Worm (Caenorhabditis elegans) whole organism, L1 larva: ENCODE data around the gene klp-4.

Source experiments
- C04F5.9 ChIP-seq: sonication (generic microtip); optimal IDR thresholded peaks from 2 replicates; lab custom pipeline; 2016; ENCODE audit warnings: missing genetic modification characterization, missing compliant biosample characterization
- C16A3.4 ChIP-seq: fragments of 150-350 bp; optimal IDR thresholded peaks from 2 replicates; lab custom pipeline; 2014; ENCODE audit warnings: missing biosample characterization, missing genetic modification characterization
- C34B4.2 ChIP-seq: sonication (generic microtip); optimal IDR thresholded peaks from 2 replicates; lab custom pipeline; 2017; ENCODE audit warnings: mild to moderate bottlenecking, missing genetic modification characterization, missing compliant biosample characterization
- F16B12.6 ChIP-seq: fragments of 150-350 bp; optimal IDR thresholded peaks from 2 replicates; lab custom pipeline; 2014; ENCODE audit warnings: missing biosample characterization, missing genetic modification characterization
- ama-1 ChIP-seq: fragments of 150-350 bp; optimal IDR thresholded peaks from 2 replicates; lab custom pipeline; 2014
- blmp-1 ChIP-seq: fragments of 150-350 bp; optimal IDR thresholded peaks from 2 replicates; lab custom pipeline; 2014; ENCODE audit warnings: missing biosample characterization, missing genetic modification characterization
- ceh-8 ChIP-seq: fragments of 200-800 bp; sonication (Bioruptor generic); optimal IDR thresholded peaks from 2 replicates; lab custom pipeline; 2018; ENCODE audit warnings: mild to moderate bottlenecking, missing genetic modification characterization, moderate library complexity, missing compliant biosample characterization
- ceh-82 ChIP-seq, 3 experiments: fragments of 150-350 bp in 1 of 3; sonication (generic microtip) in 2 of 3; optimal IDR thresholded peaks; 2 replicates each; lab custom pipeline; 2014 to 2017; ENCODE audit warnings: missing biosample characterization in 3 of 3, missing genetic modification characterization in 3 of 3
- ceh-88 ChIP-seq: fragments of 200-800 bp; sonication (Bioruptor generic); IDR thresholded peaks from 2 replicates; pipeline ENCODE4 v1.3.6; 2022; ENCODE audit warnings: missing genetic modification characterization, missing compliant biosample characterization
- dpl-1 ChIP-seq, 3 experiments: fragments of 150-350 bp in 2 of 3; sonication (generic microtip) in 1 of 3; optimal IDR thresholded peaks; 2 replicates each; lab custom pipeline; 2014 to 2017; ENCODE audit warnings: missing biosample characterization in 3 of 3, missing genetic modification characterization in 3 of 3, missing genetic modification reagents in 3 of 3
- dsc-1 ChIP-seq: sonication (generic microtip); optimal IDR thresholded peaks from 2 replicates; lab custom pipeline; 2016; ENCODE audit warnings: mild to moderate bottlenecking, missing genetic modification characterization, missing compliant biosample characterization
- efl-1 ChIP-seq, 4 experiments: fragments of 150-350 bp; optimal IDR thresholded peaks in 3 of 4; peaks in 1 of 4; 1 replicate in 1 of 4; 2 replicates in 3 of 4; lab custom pipeline; 2014; ENCODE audit warnings: missing biosample characterization in 2 of 4, missing genetic modification characterization in 2 of 4, missing genetic modification reagents in 2 of 4
- elt-2 ChIP-seq: sonication (generic microtip); optimal IDR thresholded peaks from 2 replicates; lab custom pipeline; 2016; ENCODE audit warnings: missing genetic modification characterization, mild to moderate bottlenecking, inconsistent platforms, missing compliant biosample characterization, missing genetic modification reagents
- elt-3 ChIP-seq, 6 experiments: fragments of 150-350 bp in 1 of 6; sonication (generic microtip); optimal IDR thresholded peaks; 2 replicates each; lab custom pipeline; 2017 to 2018; ENCODE audit warnings: missing biosample characterization in 6 of 6, missing genetic modification characterization in 6 of 6, inconsistent platforms in 1 of 6
- ets-5 ChIP-seq: fragments of 200-800 bp; sonication (Bioruptor generic); IDR thresholded peaks from 2 replicates; pipeline ENCODE4 v1.3.6; 2022; ENCODE audit warnings: missing genetic modification characterization, missing compliant biosample characterization
- fkh-4 ChIP-seq: sonication (generic microtip); optimal IDR thresholded peaks from 2 replicates; lab custom pipeline; 2016; ENCODE audit warnings: missing compliant biosample characterization, missing genetic modification characterization, borderline replicate concordance
- fkh-8 ChIP-seq: sonication (generic microtip); optimal IDR thresholded peaks from 2 replicates; lab custom pipeline; 2016; ENCODE audit warnings: mild to moderate bottlenecking, missing genetic modification characterization, missing compliant biosample characterization
- grh-1 ChIP-seq: fragments of 200-800 bp; sonication (Bioruptor generic); IDR thresholded peaks from 2 replicates; pipeline ENCODE4 v1.3.6; 2022; ENCODE audit warnings: missing genetic modification reagents, missing genetic modification characterization, missing compliant biosample characterization
- hpl-2 ChIP-seq: fragments of 150-350 bp; optimal IDR thresholded peaks from 2 replicates; lab custom pipeline; 2014; ENCODE audit warnings: missing biosample characterization, missing genetic modification reagents, missing genetic modification characterization
- irx-1 ChIP-seq: sonication (generic microtip); optimal IDR thresholded peaks from 2 replicates; lab custom pipeline; 2016; ENCODE audit warnings: missing genetic modification characterization, missing compliant biosample characterization
- isw-1 ChIP-seq: fragments of 200-800 bp; sonication (Bioruptor generic); IDR thresholded peaks from 2 replicates; pipeline ENCODE4 v1.3.6; 2022; ENCODE audit warnings: missing genetic modification characterization, missing compliant biosample characterization
- jun-1 ChIP-seq: fragments of 150-350 bp; optimal IDR thresholded peaks from 2 replicates; lab custom pipeline; 2014; ENCODE audit warnings: missing biosample characterization, missing genetic modification reagents, missing genetic modification characterization
- lin-13 ChIP-seq: fragments of 150-350 bp; optimal IDR thresholded peaks from 2 replicates; lab custom pipeline; 2014; ENCODE audit warnings: missing biosample characterization, missing genetic modification reagents, missing genetic modification characterization
- lin-14 ChIP-seq: fragments of 200-800 bp; sonication (Bioruptor generic); optimal IDR thresholded peaks from 2 replicates; lab custom pipeline; 2018; ENCODE audit warnings: mild to moderate bottlenecking, missing genetic modification characterization, moderate library complexity, missing compliant biosample characterization
- lin-15B ChIP-seq: fragments of 150-350 bp; sonication (generic microtip); optimal IDR thresholded peaks from 3 replicates; lab custom pipeline; 2014; ENCODE audit warnings: missing biosample characterization, missing genetic modification characterization
- lin-35 ChIP-seq, 2 experiments: fragments of 150-350 bp; optimal IDR thresholded peaks; 2 replicates each; lab custom pipeline; 2014; ENCODE audit warnings: missing biosample characterization in 2 of 2, missing genetic modification characterization in 2 of 2, missing genetic modification reagents in 2 of 2
- lsy-2 ChIP-seq, 2 experiments: fragments of 150-350 bp; optimal IDR thresholded peaks; 2 replicates each; lab custom pipeline; 2014; ENCODE audit warnings: missing biosample characterization in 2 of 2, missing genetic modification characterization in 2 of 2
- mab-9 ChIP-seq: fragments of 200-800 bp; sonication (Bioruptor generic); IDR thresholded peaks from 2 replicates; pipeline ENCODE4 v1.3.6; 2022; ENCODE audit warnings: missing genetic modification reagents, missing genetic modification characterization, missing compliant biosample characterization
- mef-2 ChIP-seq: fragments of 150-350 bp; optimal IDR thresholded peaks from 2 replicates; lab custom pipeline; 2014; ENCODE audit warnings: missing biosample characterization, missing genetic modification characterization
- nhr-12 ChIP-seq: sonication (generic microtip); optimal IDR thresholded peaks from 2 replicates; lab custom pipeline; 2017; ENCODE audit warnings: missing biosample characterization, missing genetic modification characterization
- nhr-28 ChIP-seq: fragments of 150-350 bp; optimal IDR thresholded peaks from 2 replicates; lab custom pipeline; 2014; ENCODE audit warnings: missing biosample characterization, missing genetic modification characterization
- nhr-90 ChIP-seq: sonication (generic microtip); optimal IDR thresholded peaks from 2 replicates; lab custom pipeline; 2016; ENCODE audit warnings: mild to moderate bottlenecking, missing genetic modification characterization, missing compliant biosample characterization; ENCODE audit not compliant: poor library complexity
- pag-3 ChIP-seq: sonication (generic microtip); optimal IDR thresholded peaks from 2 replicates; lab custom pipeline; 2017; ENCODE audit warnings: missing genetic modification characterization, mild to moderate bottlenecking, missing compliant biosample characterization, antibody characterized with exemption, borderline replicate concordance; ENCODE audit not compliant: insufficient read depth
- pax-3 ChIP-seq: fragments of 200-800 bp; sonication (Bioruptor generic); optimal IDR thresholded peaks from 2 replicates; lab custom pipeline; 2018; ENCODE audit warnings: mild to moderate bottlenecking, missing genetic modification characterization, moderate library complexity, missing compliant biosample characterization
- pqm-1 ChIP-seq: sonication (generic microtip); optimal IDR thresholded peaks from 3 replicates; lab custom pipeline; 2017; ENCODE audit warnings: missing biosample characterization, missing genetic modification characterization
- skn-1 ChIP-seq: fragments of 150-350 bp; optimal IDR thresholded peaks from 2 replicates; lab custom pipeline; 2014; ENCODE audit warnings: missing biosample characterization, missing genetic modification characterization
- snu-23 ChIP-seq: sonication (generic microtip); optimal IDR thresholded peaks from 2 replicates; lab custom pipeline; 2016; ENCODE audit warnings: missing genetic modification characterization, missing compliant biosample characterization
- sup-37 ChIP-seq: fragments of 200-800 bp; sonication (Bioruptor generic); optimal IDR thresholded peaks from 2 replicates; lab custom pipeline; 2018; ENCODE audit warnings: mild to moderate bottlenecking, missing genetic modification characterization, missing compliant biosample characterization
- swsn-7 ChIP-seq: sonication (generic microtip); optimal IDR thresholded peaks from 2 replicates; lab custom pipeline; 2016; ENCODE audit warnings: missing genetic modification characterization, missing compliant biosample characterization
- unc-130 ChIP-seq: fragments of 150-350 bp; optimal IDR thresholded peaks from 2 replicates; lab custom pipeline; 2017; ENCODE audit warnings: missing biosample characterization, missing genetic modification characterization, inconsistent platforms
- xbp-1 ChIP-seq: sonication (generic microtip); optimal IDR thresholded peaks from 2 replicates; lab custom pipeline; 2016; ENCODE audit warnings: missing genetic modification characterization, missing compliant biosample characterization
- zip-4 ChIP-seq: fragments of 200-800 bp; sonication (Bioruptor generic); optimal IDR thresholded peaks from 2 replicates; lab custom pipeline; 2018; ENCODE audit warnings: mild to moderate bottlenecking, missing genetic modification characterization, moderate library complexity, missing compliant biosample characterization
- ztf-4 ChIP-seq: fragments of 150-350 bp; optimal IDR thresholded peaks from 2 replicates; lab custom pipeline; 2014; ENCODE audit warnings: missing biosample characterization, missing genetic modification characterization

Gene klp-4

DNA sequence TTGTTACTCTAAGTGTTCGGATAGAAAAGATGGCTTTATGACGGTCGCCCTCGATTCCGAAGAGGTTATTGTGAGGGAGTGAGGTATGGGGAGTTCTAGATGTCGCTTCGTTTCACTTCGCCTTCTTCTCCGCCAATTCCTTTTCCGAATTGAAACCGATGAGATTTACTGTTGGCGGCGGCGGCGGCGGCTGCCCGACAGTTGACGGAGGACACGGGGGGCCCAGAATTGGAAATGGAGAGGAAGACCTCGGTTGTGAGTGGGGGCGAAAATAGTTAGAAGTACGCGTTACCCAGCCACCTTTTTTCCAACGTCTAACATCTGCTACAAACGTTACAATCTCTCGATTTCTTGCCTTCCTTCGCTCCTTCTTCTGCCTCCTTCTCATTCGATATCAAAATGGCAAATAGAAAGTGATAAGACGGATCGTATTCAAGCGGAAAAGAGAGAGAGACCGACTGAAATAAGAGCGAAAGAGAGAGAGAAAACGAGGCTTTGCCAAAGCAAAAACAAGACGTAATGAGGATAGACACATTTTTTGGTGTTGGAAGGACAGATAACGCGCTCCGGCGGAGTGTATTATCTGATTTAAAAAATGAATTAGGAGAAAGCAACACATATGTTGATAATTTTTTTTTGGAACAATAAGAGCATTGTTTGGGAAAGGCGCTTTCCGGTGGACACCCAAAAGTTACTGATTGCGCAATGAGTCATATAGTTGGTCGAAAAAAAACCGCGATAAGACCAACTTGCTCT lies 39.7 kb upstream of the klp-4 start:
- peak; percentile 60 for TF ChIP-seq pag-3 (tag; lab: Kevin White, UChicago)
- TF ChIP-seq lsy-2 (tag; optimal IDR thresholded peaks at IDR 0.05; lab: Kevin White, UChicago) = no peak
- TF ChIP-seq elt-3 (tag; optimal IDR thresholded peaks at IDR 0.05; lab: Kevin White, UChicago) = peak in 3 of 6 experiments; percentile 21 to 39 (median 23)
- peak; percentile 7 for TF ChIP-seq snu-23 (GFP tag; lab: Kevin White, UChicago)
- TF ChIP-seq pqm-1 (tag; lab: Kevin White, UChicago) = no peak
- TF ChIP-seq efl-1 (optimal IDR thresholded peaks at IDR 0.05; lab: Kevin White, UChicago) = no peak
- TF ChIP-seq efl-1 (GFP tag; optimal IDR thresholded peaks at IDR 0.05 in 1 of 2; lab: Kevin White, UChicago) = peak in 1 of 2 experiments; percentile 69
- TF ChIP-seq blmp-1 = peak; percentile 83
- TF ChIP-seq dpl-1 (GFP tag; optimal IDR thresholded peaks at IDR 0.05; lab: Kevin White, UChicago) = no peak
- peak; percentile 61 for TF ChIP-seq elt-2 (tag; lab: Kevin White, UChicago)
- TF ChIP-seq isw-1 = no peak
- TF ChIP-seq lin-13 (GFP tag; lab: Kevin White, UChicago) = no peak
- no peak for TF ChIP-seq mef-2 (tag; lab: Kevin White, UChicago)
- TF ChIP-seq sup-37 (GFP tag; lab: Kevin White, UChicago) = no peak
- no peak for TF ChIP-seq C34B4.2 (tag; lab: Kevin White, UChicago)
- peak; percentile 24 for TF ChIP-seq lin-14 (GFP tag; lab: Kevin White, UChicago)
- no peak for TF ChIP-seq jun-1 (tag; lab: Kevin White, UChicago)

DNA sequence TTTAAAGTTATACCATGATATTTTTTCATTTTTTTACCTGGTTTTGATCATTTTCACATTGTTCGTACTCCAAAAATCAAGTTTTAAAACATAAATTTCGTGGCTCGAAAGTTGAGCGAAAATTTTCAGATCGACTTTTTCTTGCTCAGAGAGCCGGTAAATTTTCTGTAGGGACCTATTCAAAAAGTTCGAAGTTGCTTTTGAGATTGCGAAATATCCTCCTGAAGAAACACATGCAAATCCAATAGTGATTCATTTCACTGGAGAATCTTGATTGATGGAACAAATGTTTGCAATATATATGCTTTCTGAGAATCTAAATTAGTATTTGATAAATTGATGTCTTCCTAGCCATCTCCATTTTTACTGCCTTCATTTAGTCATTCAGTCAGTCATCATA lies 38.2 kb upstream of the klp-4 start:
- TF ChIP-seq dsc-1 (peak; percentile 24), nhr-90 (tag; lab: Kevin White, UChicago) (no peak)

DNA sequence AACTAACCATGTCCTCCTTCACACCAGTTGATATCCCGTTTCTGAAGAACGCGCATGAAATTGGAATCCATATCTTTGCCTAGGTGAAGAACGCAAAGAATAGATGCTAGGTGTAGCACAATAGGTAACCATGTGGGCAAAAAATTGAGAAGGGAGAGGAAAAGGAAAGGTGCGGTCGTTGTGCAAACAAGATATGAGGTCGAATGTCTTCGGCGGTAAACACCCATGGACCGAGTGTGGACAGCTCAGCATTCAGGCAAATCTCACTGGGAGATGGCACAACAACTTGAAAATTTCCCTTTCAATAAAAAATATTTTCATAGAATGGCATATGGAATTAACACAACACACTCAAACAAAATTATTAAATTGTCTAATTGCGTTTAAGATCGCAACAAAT lies 31.0 kb upstream of the klp-4 start, which contains the start of gene F28B4.4:
Gene F28B4.4 (minus strand): TSS at position 101 of the 400 bp plus-strand sequence.
- TF ChIP-seq nhr-28 (tag; lab: Kevin White, UChicago) (no peak), grh-1 (no peak), unc-130 (tag; lab: Kevin White, UChicago) (no peak), zip-4 (GFP tag; lab: Kevin White, UChicago) (no peak), efl-1 (optimal IDR thresholded peaks at IDR 0.05; lab: Kevin White, UChicago) (no peak), efl-1 (GFP tag; optimal IDR thresholded peaks at IDR 0.05 in 1 of 2; lab: Kevin White, UChicago) (no peak), C04F5.9 (no peak), fkh-4 (tag; lab: Kevin White, UChicago) (no peak), fkh-8 (tag; lab: Kevin White, UChicago) (no peak), hpl-2 (GFP tag; lab: Kevin White, UChicago) (no peak), sup-37 (GFP tag; lab: Kevin White, UChicago) (no peak), nhr-12 (no peak), lin-35 (GFP tag; optimal IDR thresholded peaks at IDR 0.05; lab: Kevin White, UChicago) (no peak), ztf-4 (tag; lab: Kevin White, UChicago) (no peak), elt-2 (tag; lab: Kevin White, UChicago) (no peak), pqm-1 (tag; lab: Kevin White, UChicago) (no peak), C16A3.4 (no peak), swsn-7 (no peak), lin-15B (tag; lab: Kevin White, UChicago) (no peak), ets-5 (no peak), ceh-82 (tag; optimal IDR thresholded peaks at IDR 0.05; lab: Kevin White, UChicago) (no peak)

DNA sequence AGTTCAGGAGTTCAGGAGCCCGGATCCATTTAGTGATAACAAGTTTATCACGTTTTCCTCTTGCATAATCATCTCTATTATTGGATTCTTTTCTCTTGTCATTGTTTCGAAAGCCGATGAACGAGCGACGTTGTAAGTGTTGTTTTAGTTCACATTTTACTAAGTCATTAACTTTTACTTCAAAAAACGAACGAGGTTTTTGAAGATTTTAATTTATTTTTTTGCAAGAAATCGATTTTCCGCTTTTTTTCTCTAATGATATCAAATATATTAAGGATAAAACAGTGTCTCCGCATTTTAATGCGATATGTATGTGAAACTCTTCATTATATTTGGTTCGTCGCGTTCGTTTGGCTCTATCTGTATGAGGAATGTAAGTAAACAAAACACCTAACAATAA lies 26.3 kb upstream of the klp-4 start, which contains the start of gene F28B4.1:
Gene F28B4.1 (plus strand): TSS at position 301 of the 400 bp plus-strand sequence.
- TF ChIP-seq hpl-2 (GFP tag; lab: Kevin White, UChicago) (no peak), irx-1 (tag; lab: Kevin White, UChicago) (no peak), ceh-88 (no peak), F16B12.6 (tag; lab: Kevin White, UChicago) (no peak), mab-9 (GFP tag; lab: Robert Waterston, UW) (no peak), efl-1 (optimal IDR thresholded peaks at IDR 0.05; lab: Kevin White, UChicago) (no peak), efl-1 (GFP tag; optimal IDR thresholded peaks at IDR 0.05 in 1 of 2; lab: Kevin White, UChicago) (no peak), xbp-1 (tag; lab: Kevin White, UChicago) (no peak), skn-1 (tag; lab: Kevin White, UChicago) (no peak), C16A3.4 (no peak), pax-3 (tag; lab: Kevin White, UChicago) (no peak), ama-1 (lab: Kevin White, UChicago) (no peak), pag-3 (tag; lab: Kevin White, UChicago) (no peak), ceh-8 (GFP tag; lab: Kevin White, UChicago) (no peak)
